Worm (Caenorhabditis elegans) whole organism, mixed stage, embryonic: Measurements from ENCODE around the gene rhy-1.

ENCODE experiments used
- blmp-1 ChIP-seq: fragments of 150-350 bp; optimal IDR thresholded peaks from 2 replicates; lab custom pipeline; 2014; ENCODE audit warnings: missing biosample characterization, missing genetic modification characterization
- pha-4 ChIP-seq: fragments of 150-350 bp; optimal IDR thresholded peaks from 2 replicates; lab custom pipeline; 2018; ENCODE audit warnings: missing biosample characterization, missing genetic modification reagents, missing genetic modification characterization
- unc-62 ChIP-seq: fragments of 150-350 bp; optimal IDR thresholded peaks from 2 replicates; lab custom pipeline; 2014; ENCODE audit warnings: missing biosample characterization, missing genetic modification reagents, missing genetic modification characterization

- TF ChIP-seq unc-62 (no peak), blmp-1 (tag; lab: Kevin White, UChicago) (no peak), pha-4 (tag; lab: Kevin White, UChicago) (no peak)
Measured at ce11 chrII:9157125-9157524, 4.1 kb upstream of the rhy-1 start.
